Worm (Caenorhabditis elegans) whole organism, L3 larva: Measurements from ENCODE around the gene bath-37.
A peak's percentile ranks its signal among the peaks of the same experiment; 100 is the strongest.

Experiments used
- R02D3.7 ChIP-seq: fragments of 150-350 bp; optimal IDR thresholded peaks from 2 replicates; lab custom pipeline; 2014; ENCODE audit warnings: missing biosample characterization, missing genetic modification characterization
- ZK546.5 ChIP-seq: sonication (generic microtip); optimal IDR thresholded peaks from 2 replicates; lab custom pipeline; 2017; ENCODE audit warnings: missing biosample characterization, missing genetic modification characterization
- aly-2 ChIP-seq: fragments of 150-350 bp; optimal IDR thresholded peaks from 2 replicates; lab custom pipeline; 2014; ENCODE audit warnings: missing biosample characterization, missing genetic modification characterization
- ama-1 ChIP-seq: fragments of 150-350 bp; optimal IDR thresholded peaks from 2 replicates; lab custom pipeline; 2018
- ceh-16 ChIP-seq: sonication (generic microtip); optimal IDR thresholded peaks from 2 replicates; lab custom pipeline; 2017; ENCODE audit warnings: missing biosample characterization, missing genetic modification characterization
- ceh-28 ChIP-seq: fragments of 150-350 bp; optimal IDR thresholded peaks from 2 replicates; lab custom pipeline; 2014; ENCODE audit warnings: missing biosample characterization, missing genetic modification reagents, missing genetic modification characterization
- ceh-82 ChIP-seq: fragments of 150-350 bp; optimal IDR thresholded peaks from 2 replicates; lab custom pipeline; 2014; ENCODE audit warnings: missing biosample characterization, missing genetic modification characterization
- ceh-9 ChIP-seq: sonication (generic microtip); optimal IDR thresholded peaks from 2 replicates; lab custom pipeline; 2018; ENCODE audit warnings: missing biosample characterization, missing genetic modification characterization
- daf-12 ChIP-seq: fragments of 150-350 bp; optimal IDR thresholded peaks from 2 replicates; lab custom pipeline; 2014; ENCODE audit warnings: missing biosample characterization, missing genetic modification reagents, missing genetic modification characterization
- egl-27 ChIP-seq: sonication (generic microtip); optimal IDR thresholded peaks from 4 replicates; lab custom pipeline; 2017; ENCODE audit warnings: missing biosample characterization, missing genetic modification reagents, missing genetic modification characterization
- egl-5 ChIP-seq: fragments of 150-350 bp; optimal IDR thresholded peaks from 2 replicates; lab custom pipeline; 2017; ENCODE audit warnings: missing biosample characterization, missing genetic modification reagents, missing genetic modification characterization, inconsistent platforms
- elt-1 ChIP-seq: fragments of 150-350 bp; optimal IDR thresholded peaks from 2 replicates; lab custom pipeline; 2014; ENCODE audit warnings: missing biosample characterization, missing genetic modification characterization
- elt-2 ChIP-seq: sonication (generic microtip); optimal IDR thresholded peaks from 2 replicates; lab custom pipeline; 2016; ENCODE audit warnings: missing genetic modification reagents, mild to moderate bottlenecking, missing genetic modification characterization, missing compliant biosample characterization
- elt-3 ChIP-seq, 3 experiments: fragments of 150-350 bp in 1 of 3; sonication (generic microtip) in 2 of 3; optimal IDR thresholded peaks; 2 replicates in 2 of 3; 4 replicates in 1 of 3; lab custom pipeline; 2014 to 2017; ENCODE audit warnings: missing biosample characterization in 3 of 3, missing genetic modification characterization in 3 of 3
- eor-1 ChIP-seq, 2 experiments: fragments of 150-350 bp; optimal IDR thresholded peaks; 2 replicates each; lab custom pipeline; 2014 to 2018; ENCODE audit warnings: missing biosample characterization in 2 of 2, missing genetic modification characterization in 2 of 2
- fkh-10 ChIP-seq: sonication (generic microtip); optimal IDR thresholded peaks from 2 replicates; lab custom pipeline; 2017; ENCODE audit warnings: missing biosample characterization, missing genetic modification reagents, missing genetic modification characterization
- fkh-2 ChIP-seq: fragments of 150-350 bp; optimal IDR thresholded peaks from 2 replicates; lab custom pipeline; 2014; ENCODE audit warnings: missing biosample characterization, missing genetic modification reagents, missing genetic modification characterization
- fos-1 ChIP-seq: fragments of 150-350 bp; optimal IDR thresholded peaks from 2 replicates; lab custom pipeline; 2014; ENCODE audit warnings: missing biosample characterization, missing genetic modification characterization
- hmg-11 ChIP-seq: sonication (generic microtip); optimal IDR thresholded peaks from 2 replicates; lab custom pipeline; 2016; ENCODE audit warnings: missing genetic modification characterization, missing compliant biosample characterization
- jun-1 ChIP-seq: fragments of 150-350 bp; optimal IDR thresholded peaks from 2 replicates; lab custom pipeline; 2014; ENCODE audit warnings: missing biosample characterization, missing genetic modification reagents, missing genetic modification characterization
- lin-15B ChIP-seq: fragments of 150-350 bp; optimal IDR thresholded peaks from 2 replicates; lab custom pipeline; 2014; ENCODE audit warnings: missing biosample characterization, missing genetic modification characterization
- lin-39 ChIP-seq: fragments of 150-350 bp; optimal IDR thresholded peaks from 2 replicates; lab custom pipeline; 2018; ENCODE audit warnings: missing biosample characterization, missing genetic modification reagents, missing genetic modification characterization
- lsy-12 ChIP-seq: sonication (generic microtip); optimal IDR thresholded peaks from 2 replicates; lab custom pipeline; 2016; ENCODE audit warnings: mild to moderate bottlenecking, missing genetic modification characterization, missing compliant biosample characterization
- mdl-1 ChIP-seq: fragments of 150-350 bp; optimal IDR thresholded peaks from 2 replicates; lab custom pipeline; 2014; ENCODE audit warnings: missing biosample characterization, missing genetic modification characterization
- mml-1 ChIP-seq: fragments of 150-350 bp; sonication (generic microtip); optimal IDR thresholded peaks from 3 replicates; lab custom pipeline; 2014; ENCODE audit warnings: missing biosample characterization, missing genetic modification characterization
- nfya-1 ChIP-seq: sonication (generic microtip); optimal IDR thresholded peaks from 2 replicates; lab custom pipeline; 2017; ENCODE audit warnings: missing genetic modification characterization, mild to moderate bottlenecking, missing compliant biosample characterization, antibody characterized with exemption, moderate library complexity; ENCODE audit not compliant: insufficient read depth
- nhr-11 ChIP-seq: fragments of 150-350 bp; optimal IDR thresholded peaks from 2 replicates; lab custom pipeline; 2014; ENCODE audit warnings: missing biosample characterization, missing genetic modification characterization
- nhr-12 ChIP-seq: fragments of 150-350 bp; optimal IDR thresholded peaks from 2 replicates; lab custom pipeline; 2014; ENCODE audit warnings: missing biosample characterization, missing genetic modification characterization
- nhr-23 ChIP-seq: fragments of 150-350 bp; optimal IDR thresholded peaks from 2 replicates; lab custom pipeline; 2014; ENCODE audit warnings: missing biosample characterization, missing genetic modification reagents, missing genetic modification characterization
- nhr-237 ChIP-seq: fragments of 150-350 bp; optimal IDR thresholded peaks from 2 replicates; lab custom pipeline; 2014; ENCODE audit warnings: missing biosample characterization, missing genetic modification characterization
- nhr-25 ChIP-seq: sonication (generic microtip); optimal IDR thresholded peaks from 2 replicates; lab custom pipeline; 2017; ENCODE audit warnings: missing biosample characterization, missing genetic modification characterization
- nhr-28 ChIP-seq: fragments of 150-350 bp; optimal IDR thresholded peaks from 2 replicates; lab custom pipeline; 2014; ENCODE audit warnings: missing biosample characterization, missing genetic modification characterization
- nhr-43 ChIP-seq: sonication (generic microtip); optimal IDR thresholded peaks from 2 replicates; lab custom pipeline; 2016; ENCODE audit warnings: mild to moderate bottlenecking, missing genetic modification characterization, missing compliant biosample characterization; ENCODE audit not compliant: poor library complexity, severe bottlenecking
- nhr-67 ChIP-seq: fragments of 150-350 bp; optimal IDR thresholded peaks from 2 replicates; lab custom pipeline; 2014; ENCODE audit warnings: missing biosample characterization, missing genetic modification characterization
- nhr-76 ChIP-seq: fragments of 150-350 bp; sonication (generic microtip); optimal IDR thresholded peaks from 5 replicates; lab custom pipeline; 2014; ENCODE audit warnings: missing biosample characterization, missing genetic modification characterization
- nhr-77 ChIP-seq: fragments of 150-350 bp; optimal IDR thresholded peaks from 2 replicates; lab custom pipeline; 2014; ENCODE audit warnings: missing biosample characterization, missing genetic modification characterization
- pha-4 ChIP-seq: fragments of 150-350 bp; optimal IDR thresholded peaks from 2 replicates; lab custom pipeline; 2014; ENCODE audit warnings: missing biosample characterization, missing genetic modification reagents, missing genetic modification characterization
- pqm-1 ChIP-seq: fragments of 150-350 bp; optimal IDR thresholded peaks from 2 replicates; lab custom pipeline; 2017; ENCODE audit warnings: missing biosample characterization, missing genetic modification characterization, inconsistent platforms
- sea-2 ChIP-seq: fragments of 150-350 bp; sonication (generic microtip); optimal IDR thresholded peaks from 4 replicates; lab custom pipeline; 2014; ENCODE audit warnings: missing biosample characterization, missing genetic modification reagents, missing genetic modification characterization
- skn-1 ChIP-seq: fragments of 150-350 bp; optimal IDR thresholded peaks from 2 replicates; lab custom pipeline; 2014; ENCODE audit warnings: missing biosample characterization, missing genetic modification characterization
- snpc-4 ChIP-seq: fragments of 150-350 bp; optimal IDR thresholded peaks from 2 replicates; lab custom pipeline; 2014; ENCODE audit warnings: missing biosample characterization, missing genetic modification characterization
- tbx-2 ChIP-seq: sonication (generic microtip); optimal IDR thresholded peaks from 2 replicates; lab custom pipeline; 2016; ENCODE audit warnings: mild to moderate bottlenecking, missing genetic modification characterization, missing compliant biosample characterization
- unc-39 ChIP-seq: sonication (generic microtip); optimal IDR thresholded peaks from 4 replicates; lab custom pipeline; 2017; ENCODE audit warnings: missing biosample characterization, missing genetic modification characterization
- unc-62 ChIP-seq: fragments of 150-350 bp; sonication (generic microtip); optimal IDR thresholded peaks from 4 replicates; lab custom pipeline; 2014; ENCODE audit warnings: missing biosample characterization, missing genetic modification reagents, missing genetic modification characterization
- zag-1 ChIP-seq: fragments of 150-350 bp; optimal IDR thresholded peaks from 2 replicates; lab custom pipeline; 2014; ENCODE audit warnings: missing biosample characterization, missing genetic modification characterization
- ztf-11 ChIP-seq: fragments of 150-350 bp; optimal IDR thresholded peaks from 2 replicates; lab custom pipeline; 2014; ENCODE audit warnings: missing biosample characterization, missing genetic modification characterization
- ztf-4 ChIP-seq: fragments of 150-350 bp; optimal IDR thresholded peaks from 2 replicates; lab custom pipeline; 2014; ENCODE audit warnings: missing biosample characterization, missing genetic modification characterization

bath-37 gene

ce11 chrIV:12046524-12047203 lies 22.0 kb upstream of the bath-37 start, which contains the start of gene T12G3.2:
Gene T12G3.2, minus strand, starts transcription at chrIV:12046967.
- no peak for TF ChIP-seq R02D3.7 (tag; lab: Kevin White, UChicago)
- TF ChIP-seq unc-39 (tag; lab: Kevin White, UChicago) = no peak
- peak; percentile 1 for TF ChIP-seq lsy-12 (tag; lab: Kevin White, UChicago)
- no peak for TF ChIP-seq aly-2 (tag; lab: Kevin White, UChicago)
- peak; percentile 28 for TF ChIP-seq pha-4
- no peak for TF ChIP-seq skn-1 (tag; lab: Kevin White, UChicago)
- TF ChIP-seq fos-1 (tag; lab: Kevin White, UChicago) = no peak
- no peak for TF ChIP-seq fkh-10 (GFP tag; lab: Kevin White, UChicago)
- no peak for TF ChIP-seq daf-12 (tag; lab: Kevin White, UChicago)
- no peak for TF ChIP-seq egl-27 (tag; lab: Kevin White, UChicago)
- no peak for TF ChIP-seq mdl-1
- TF ChIP-seq zag-1 = no peak
- TF ChIP-seq ceh-82 (tag; lab: Kevin White, UChicago) = no peak
- no peak for TF ChIP-seq hmg-11
- TF ChIP-seq nhr-76 = no peak
- TF ChIP-seq ztf-4 (tag; lab: Kevin White, UChicago) = no peak
- no peak for TF ChIP-seq tbx-2 (tag; lab: Kevin White, UChicago)
- TF ChIP-seq egl-5 (tag; lab: Kevin White, UChicago) = no peak
- TF ChIP-seq lin-15B (tag; lab: Kevin White, UChicago) = no peak
- no peak for TF ChIP-seq eor-1 (tag; optimal IDR thresholded peaks at IDR 0.05; lab: Kevin White, UChicago)
- no peak for TF ChIP-seq nhr-77 (tag; lab: Kevin White, UChicago)
- TF ChIP-seq jun-1 (tag; lab: Kevin White, UChicago) = peak; percentile 10
- no peak for TF ChIP-seq nfya-1 (tag; lab: Kevin White, UChicago)
- no peak for TF ChIP-seq lin-39 (tag; lab: Kevin White, UChicago)
- peak; percentile 1 for TF ChIP-seq nhr-25 (tag; lab: Kevin White, UChicago)
- TF ChIP-seq nhr-67 (tag; lab: Kevin White, UChicago) = no peak
- no peak for TF ChIP-seq ceh-16
- TF ChIP-seq mml-1 = no peak
- TF ChIP-seq ceh-9 (tag; lab: Kevin White, UChicago) = no peak
- TF ChIP-seq nhr-28 (tag; lab: Kevin White, UChicago) = no peak
- TF ChIP-seq snpc-4 (tag; lab: Kevin White, UChicago) = no peak
- no peak for TF ChIP-seq fkh-2
- no peak for TF ChIP-seq elt-1
- no peak for TF ChIP-seq nhr-237
- TF ChIP-seq nhr-43 (tag; lab: Kevin White, UChicago) = peak; percentile 16
- no peak for TF ChIP-seq ama-1 (lab: Kevin White, UChicago)
- TF ChIP-seq nhr-12 (tag; lab: Kevin White, UChicago) = no peak
- peak; percentile 52 for TF ChIP-seq pqm-1 (tag; lab: Kevin White, UChicago)
- TF ChIP-seq elt-3 (tag; optimal IDR thresholded peaks at IDR 0.05; lab: Kevin White, UChicago) = peak in 1 of 3 experiments; percentile 59
- TF ChIP-seq nhr-11 (tag; lab: Kevin White, UChicago) = no peak
- no peak for TF ChIP-seq unc-62
- TF ChIP-seq sea-2 (GFP tag; lab: Kevin White, UChicago) = no peak
- TF ChIP-seq elt-2 (tag; lab: Kevin White, UChicago) = peak; percentile 82
- TF ChIP-seq nhr-23 (tag; lab: Kevin White, UChicago) = peak; percentile 13
- no peak for TF ChIP-seq ztf-11
- peak; percentile 7 for TF ChIP-seq ceh-28
- TF ChIP-seq ZK546.5 (tag; lab: Kevin White, UChicago) = no peak
